Fruit fly (Drosophila melanogaster): ENCODE measurements around the gene CG32161.

DNA sequence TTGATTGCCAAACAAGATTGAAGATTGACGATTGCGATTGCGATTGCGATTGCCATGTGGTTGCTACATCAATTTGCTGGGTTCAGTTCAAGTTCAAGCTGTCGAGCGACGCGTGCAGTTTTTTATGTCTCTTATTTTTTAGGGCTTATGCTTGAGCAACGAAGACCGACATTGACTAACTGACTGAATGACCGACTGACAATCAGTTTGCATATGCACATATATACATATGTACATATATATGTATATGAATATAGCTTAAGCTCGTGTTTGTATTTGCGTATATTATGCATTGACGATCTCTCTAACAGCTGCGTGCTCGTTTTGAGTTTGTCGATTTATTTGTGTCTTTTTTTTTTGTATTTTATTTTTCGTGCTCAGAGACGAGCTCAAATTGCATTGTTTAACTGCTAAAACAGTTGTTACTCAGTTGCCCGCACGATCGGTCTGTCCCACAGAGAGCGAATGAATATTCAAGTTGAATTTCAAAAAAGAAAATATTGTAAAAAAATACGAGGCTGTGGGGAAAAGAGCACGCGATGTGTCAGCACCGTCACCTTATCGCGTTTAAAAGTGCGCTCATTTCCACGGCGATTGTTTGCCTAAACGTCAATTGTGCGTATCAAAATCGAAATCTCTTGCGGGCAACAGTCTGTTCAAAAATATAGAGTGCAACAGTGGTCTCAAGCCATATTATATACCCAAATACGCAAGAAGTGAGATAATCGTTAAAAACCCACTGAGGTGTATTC lies 40.3 kb downstream of the CG32161 start:
- TF ChIP-seq Dfd (GFP tag; optimal IDR thresholded peaks at IDR 0.05) (no peak), OdsH (GFP tag; optimal IDR thresholded peaks at IDR 0.05) (no peak), Hr78 (GFP tag; optimal IDR thresholded peaks at IDR 0.05) (no peak), brk (GFP tag; optimal IDR thresholded peaks at IDR 0.05) (no peak)
